Worm (Caenorhabditis elegans): ENCODE data around the gene arrd-18.

- TF ChIP-seq repo-1 (tag; optimal IDR thresholded peaks at IDR 0.05) (no peak), nhr-179 (tag; optimal IDR thresholded peaks at IDR 0.05) (no peak), mes-4 (tag; optimal IDR thresholded peaks at IDR 0.05) (no peak), snpc-4 (GFP tag; optimal IDR thresholded peaks at IDR 0.05) (no peak), snpc-4 (tag; optimal IDR thresholded peaks at IDR 0.05) (no peak), Y56A3A.18 (GFP tag; IDR thresholded peaks at IDR 0.05) (no peak), cebp-1 (GFP tag; IDR thresholded peaks at IDR 0.05) (no peak), cebp-1 (tag; optimal IDR thresholded peaks at IDR 0.05) (no peak), ekl-4 (GFP tag; IDR thresholded peaks at IDR 0.05) (no peak), F39B2.1 (GFP tag; IDR thresholded peaks at IDR 0.05) (no peak)
These were observed 31.9 kb downstream of the arrd-18 start, which contains the start of gene T28A11.2 for ce11 chrV:3280009-3280408.
